Worm (Caenorhabditis elegans): ENCODE results near the gene flp-4.

flp-4 gene

DNA sequence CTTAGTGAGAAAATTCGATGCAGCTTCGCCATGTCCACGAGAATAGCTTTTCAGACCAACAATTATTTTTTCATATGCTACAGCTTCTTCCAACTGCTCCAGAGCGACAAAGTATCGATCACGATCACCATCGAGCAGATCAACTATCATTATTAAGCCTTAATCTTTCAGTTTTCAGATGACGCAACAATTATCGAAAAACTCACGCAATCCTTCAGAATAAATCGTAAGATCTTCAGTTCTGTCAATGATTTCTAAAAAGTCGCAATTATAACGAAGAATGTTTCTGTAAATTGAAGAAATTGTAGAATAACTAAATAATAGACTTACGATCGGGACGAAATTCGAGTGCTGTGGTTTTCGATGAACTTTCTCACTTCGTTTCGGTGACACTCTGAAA, 54.5 kb downstream of the flp-4 start:
- TF ChIP-seq flt-1 (GFP tag; IDR thresholded peaks at IDR 0.05) (no peak), ztf-29 (GFP tag; IDR thresholded peaks at IDR 0.05) (no peak), ref-1 (GFP tag; conservative IDR thresholded peaks at IDR 0.05) (no peak)
